Fruit fly (Drosophila melanogaster) ovary, adult (tissue): ENCODE measurements around the gene CG15332.
A peak's percentile ranks its signal among the peaks of the same experiment; 100 is the strongest.

Source experiments
- CG17801 ChIP-seq: fragments of 200-800 bp; optimal IDR thresholded peaks from 2 replicates; lab custom pipeline; 2019; ENCODE audit warnings: missing biosample characterization, mild to moderate bottlenecking, missing genetic modification characterization, moderate library complexity; ENCODE audit not compliant: partially characterized antibody

CG15332 gene

dm6 chrX:7934679-7935078 is 21.1 kb downstream of the CG15332 start, which contains the start of gene RpS14b:
Gene RpS14b (plus strand): TSS chrX:7934898.
- peak; percentile 89 for TF ChIP-seq CG17801

dm6 chrX:7933210-7933915 is 22.4 kb downstream of the CG15332 start, which contains the start of the genes Dhdds and RpS14a:
Gene Dhdds (minus strand): TSS chrX:7933351.
Gene RpS14a (plus strand): TSS chrX:7933742.
- TF ChIP-seq CG17801: no peak

dm6 chrX:7931028-7931549 is 24.7 kb downstream of the CG15332 start, which contains the start of gene mahe:
Gene mahe (minus strand): TSS chrX:7931382.
- TF ChIP-seq CG17801: no peak

DNA sequence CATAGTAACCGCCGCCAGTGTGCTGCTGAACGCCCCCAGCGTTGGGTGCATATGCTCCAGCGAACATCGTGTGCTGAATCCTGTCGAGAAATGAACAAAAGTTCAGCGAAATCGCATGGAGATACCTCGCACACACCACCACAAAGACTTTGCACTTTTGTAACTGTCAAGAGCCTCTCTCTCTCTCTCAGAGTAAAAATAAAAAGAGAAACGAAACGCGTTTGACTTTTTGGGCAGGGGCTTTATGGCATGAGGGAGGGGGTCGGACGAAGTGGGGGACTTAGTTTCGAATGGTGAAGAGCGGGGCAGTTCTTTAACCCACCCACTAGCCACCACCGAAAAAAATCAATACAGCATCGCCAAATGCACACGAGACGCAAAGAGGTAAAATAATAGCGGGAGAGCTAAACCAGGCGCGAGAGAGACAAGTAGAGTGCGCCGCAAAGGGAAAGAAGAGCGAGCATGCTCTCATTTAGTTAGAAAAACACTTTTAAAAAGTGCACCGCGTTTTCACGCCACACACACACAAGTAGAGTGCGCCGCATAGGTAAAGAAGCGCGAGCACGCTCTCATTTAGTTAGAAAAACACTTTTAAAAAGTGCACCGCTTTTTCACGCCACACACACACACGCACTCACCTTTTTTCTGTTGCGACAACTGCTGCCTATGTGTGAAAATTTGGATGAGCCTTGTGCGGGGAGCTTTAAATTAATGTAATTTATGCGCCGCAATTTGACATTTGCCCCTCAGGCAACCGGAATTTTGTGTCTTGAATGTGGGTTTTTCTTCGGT is 25.4 kb downstream of the CG15332 start:
- TF ChIP-seq CG17801: no peak

DNA sequence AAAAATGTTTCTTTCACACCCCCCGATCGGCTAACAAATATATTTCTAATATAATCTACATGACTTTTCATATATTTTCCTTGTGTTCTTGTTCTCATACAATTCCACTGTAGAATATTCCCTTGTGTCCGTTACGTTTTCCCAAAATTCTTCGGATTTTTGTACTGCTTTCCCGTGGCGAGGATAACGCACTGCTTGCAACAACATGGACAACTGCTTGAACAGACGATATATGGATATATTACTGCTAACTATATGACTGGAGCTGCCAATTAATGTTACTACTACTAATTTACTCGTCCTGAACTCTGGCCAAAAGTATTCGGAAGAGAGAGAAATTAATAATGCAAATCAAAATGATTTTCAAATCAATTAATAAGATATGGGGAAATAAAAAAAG is 30.9 kb downstream of the CG15332 start:
- TF ChIP-seq CG17801: no peak

- TF ChIP-seq CG17801: no peak
Measured at dm6 chrX:7923063-7923462, 32.7 kb downstream of the CG15332 start.

dm6 chrX:7920081-7920688 is 35.6 kb downstream of the CG15332 start, which contains the start of the genes hdm and Ykt6:
Gene hdm (minus strand): TSS chrX:7920131.
Gene Ykt6 (plus strand): TSS chrX:7920409.
- TF ChIP-seq CG17801: peak; percentile 82

DNA sequence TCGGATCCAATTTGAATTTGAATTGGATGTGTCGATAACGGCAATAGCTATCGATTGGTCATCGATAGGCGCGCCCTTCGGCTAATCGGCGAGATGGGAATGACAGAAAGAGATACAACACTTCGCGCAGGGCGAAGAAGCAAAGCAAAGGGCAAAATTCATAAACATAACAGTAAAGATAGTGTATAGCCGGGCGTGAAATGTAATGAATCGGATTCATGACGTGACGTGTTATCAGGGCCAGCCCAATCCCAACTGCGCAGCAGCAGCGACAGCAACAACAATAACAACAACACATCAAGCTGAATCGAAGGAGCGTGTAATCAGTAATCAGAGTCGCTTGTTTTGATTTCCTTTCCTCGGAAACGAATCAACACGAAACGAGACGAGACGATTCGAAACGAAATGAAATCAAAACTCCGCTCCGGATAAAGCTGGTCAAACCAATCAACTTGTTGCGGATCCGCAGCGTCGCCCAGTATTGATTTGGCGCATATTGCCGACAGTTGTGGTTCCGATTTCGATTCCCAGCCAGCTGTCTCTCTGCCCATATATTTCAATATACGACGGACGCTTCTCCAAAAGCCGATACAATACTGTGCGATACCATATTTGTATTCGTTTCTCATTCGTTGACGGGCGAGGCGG is 43.7 kb downstream of the CG15332 start, which contains the start of gene snz:
snz (plus strand) TSS at position 107 of the 648 bp plus-strand sequence.
- peak; percentile 43 for TF ChIP-seq CG17801

DNA sequence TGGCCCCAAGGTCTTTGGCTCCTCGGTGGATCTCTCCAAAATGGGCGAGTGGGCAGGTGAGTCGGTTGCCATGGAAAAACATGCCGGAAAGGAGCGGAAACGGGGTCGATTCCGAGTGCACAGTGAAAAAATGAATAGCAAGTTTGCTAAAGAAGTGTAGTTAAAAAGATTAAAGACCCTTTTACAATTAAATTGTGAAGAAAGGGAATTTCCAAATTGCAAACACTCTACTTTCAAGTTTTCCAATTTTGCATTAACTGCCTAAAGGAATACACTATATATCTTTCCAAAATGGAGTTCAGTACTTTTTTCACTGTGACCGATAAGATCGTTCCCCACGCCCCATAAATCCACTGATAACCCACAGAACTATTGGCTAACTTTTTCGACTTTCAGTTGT is 46.3 kb downstream of the CG15332 start:
- no peak for TF ChIP-seq CG17801

- no peak for TF ChIP-seq CG17801
Measured at dm6 chrX:7909069-7909389, 46.8 kb downstream of the CG15332 start.

DNA sequence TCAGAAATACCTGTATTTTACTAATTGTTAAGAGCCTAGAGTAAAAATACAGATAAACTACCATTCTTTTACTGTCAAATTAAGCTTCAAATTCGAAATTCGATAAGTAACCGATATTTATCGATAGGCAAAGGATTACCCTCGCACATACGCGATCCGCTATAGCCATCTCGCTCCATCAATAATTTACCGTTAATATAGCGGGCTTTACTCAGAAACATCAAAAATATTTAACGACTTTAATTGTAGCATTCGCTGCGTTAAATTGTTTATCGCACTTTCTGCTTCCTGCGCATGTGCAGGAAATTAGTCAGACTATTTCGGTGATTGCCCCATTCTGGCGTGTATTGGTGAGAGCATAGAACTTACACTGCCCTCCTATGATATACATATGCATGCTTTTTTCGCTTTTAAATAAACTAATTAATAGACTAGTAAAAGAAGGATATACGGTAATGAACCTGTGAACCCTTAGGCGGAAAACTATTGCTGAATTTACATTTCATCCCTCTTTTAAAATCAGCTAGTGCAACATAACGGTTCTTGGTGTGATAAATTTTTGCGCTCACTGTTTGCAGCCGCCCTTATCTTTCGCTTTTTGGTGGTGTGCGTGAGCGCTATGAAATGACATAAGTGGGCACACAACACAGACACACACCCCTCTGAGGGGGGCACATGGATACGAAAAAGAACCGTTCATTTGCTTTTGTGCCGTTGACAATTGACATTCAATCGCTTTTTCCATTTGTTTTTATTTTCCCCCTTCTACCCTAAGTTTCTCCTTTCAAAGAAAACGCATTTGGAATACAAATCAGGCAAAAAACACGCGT is 47.3 kb downstream of the CG15332 start, which contains the start of the genes dpr14 and spidey:
dpr14 (minus strand) TSS at position 48 of the 830 bp plus-strand sequence.
spidey (plus strand) TSS at position 693 of the 830 bp plus-strand sequence.
- peak; percentile 85 for TF ChIP-seq CG17801
